Worm (Caenorhabditis elegans) whole organism, young adult: ENCODE data around the gene clec-45.

Experiments
- F57A8.1 ChIP-seq: fragments of 200-800 bp; sonication (Bioruptor generic); optimal IDR thresholded peaks from 2 replicates; lab custom pipeline; 2018; ENCODE audit warnings: mild to moderate bottlenecking, missing genetic modification characterization, moderate library complexity, missing compliant biosample characterization
- F57C9.4 ChIP-seq: sonication (generic microtip); optimal IDR thresholded peaks from 2 replicates; lab custom pipeline; 2017; ENCODE audit warnings: mild to moderate bottlenecking, missing genetic modification characterization, missing compliant biosample characterization
- madf-3 ChIP-seq: fragments of 200-800 bp; sonication (Bioruptor generic); IDR thresholded peaks from 2 replicates; pipeline ENCODE4 v1.3.6; 2022; ENCODE audit warnings: missing genetic modification reagents, missing genetic modification characterization, missing compliant biosample characterization
- somi-1 ChIP-seq: fragments of 200-800 bp; sonication (Bioruptor generic); optimal IDR thresholded peaks from 2 replicates; lab custom pipeline; 2018; ENCODE audit warnings: mild to moderate bottlenecking, missing genetic modification characterization, missing compliant biosample characterization

- no peak for TF ChIP-seq F57A8.1
- TF ChIP-seq F57C9.4 (tag; lab: Kevin White, UChicago): no peak
- no peak for TF ChIP-seq somi-1 (GFP tag; lab: Kevin White, UChicago)
- no peak for TF ChIP-seq madf-3
Observed at ce11 chrV:7612044-7612443, 25.9 kb upstream of the clec-45 start, which contains the start of gene clec-215.
